Worm (Caenorhabditis elegans) whole organism, L2 larva: ENCODE data around the gene VW02B12L.2.

Experiments
- C34F6.9 ChIP-seq: fragments of 150-350 bp; optimal IDR thresholded peaks from 2 replicates; lab custom pipeline; 2014; ENCODE audit warnings: missing biosample characterization, missing genetic modification characterization
- F13H6.1 ChIP-seq: sonication (generic microtip); optimal IDR thresholded peaks from 2 replicates; lab custom pipeline; 2016; ENCODE audit warnings: missing genetic modification characterization, missing compliant biosample characterization
- Y55F3AM.14 ChIP-seq: fragments of 200-800 bp; sonication (Bioruptor generic); optimal IDR thresholded peaks from 2 replicates; lab custom pipeline; 2018; ENCODE audit warnings: mild to moderate bottlenecking, missing genetic modification characterization, missing compliant biosample characterization
- ZK546.5 ChIP-seq: sonication (generic microtip); optimal IDR thresholded peaks from 2 replicates; lab custom pipeline; 2017; ENCODE audit warnings: missing biosample characterization, missing genetic modification characterization
- alr-1 ChIP-seq: fragments of 150-350 bp; optimal IDR thresholded peaks from 2 replicates; lab custom pipeline; 2014; ENCODE audit warnings: missing biosample characterization, missing genetic modification characterization
- ama-1 ChIP-seq: fragments of 150-350 bp; optimal IDR thresholded peaks from 2 replicates; lab custom pipeline; 2018; ENCODE audit warnings: inconsistent platforms
- blmp-1 ChIP-seq: sonication (generic microtip); optimal IDR thresholded peaks from 2 replicates; lab custom pipeline; 2017; ENCODE audit warnings: missing genetic modification characterization, mild to moderate bottlenecking, missing compliant biosample characterization, antibody characterized with exemption, moderate library complexity; ENCODE audit not compliant: insufficient read depth
- ceh-16 ChIP-seq: fragments of 150-350 bp; optimal IDR thresholded peaks from 2 replicates; lab custom pipeline; 2014; ENCODE audit warnings: missing biosample characterization, missing genetic modification characterization
- ceh-82 ChIP-seq: fragments of 150-350 bp; optimal IDR thresholded peaks from 2 replicates; lab custom pipeline; 2014; ENCODE audit warnings: missing biosample characterization, missing genetic modification characterization
- crh-2 ChIP-seq: sonication (generic microtip); optimal IDR thresholded peaks from 2 replicates; lab custom pipeline; 2017; ENCODE audit warnings: missing biosample characterization, missing genetic modification characterization
- egl-27 ChIP-seq: sonication (generic microtip); optimal IDR thresholded peaks from 3 replicates; lab custom pipeline; 2017; ENCODE audit warnings: missing biosample characterization, missing genetic modification reagents, missing genetic modification characterization
- elt-1 ChIP-seq: fragments of 150-350 bp; optimal IDR thresholded peaks from 2 replicates; lab custom pipeline; 2014; ENCODE audit warnings: missing biosample characterization, missing genetic modification characterization
- elt-3 ChIP-seq: sonication (generic microtip); optimal IDR thresholded peaks from 2 replicates; lab custom pipeline; 2017; ENCODE audit warnings: missing biosample characterization, missing genetic modification characterization
- fos-1 ChIP-seq: fragments of 150-350 bp; optimal IDR thresholded peaks from 2 replicates; lab custom pipeline; 2014; ENCODE audit warnings: missing biosample characterization, missing genetic modification characterization
- gmeb-1 ChIP-seq: fragments of 150-350 bp; optimal IDR thresholded peaks from 2 replicates; lab custom pipeline; 2014; ENCODE audit warnings: missing biosample characterization, missing genetic modification characterization
- lin-11 ChIP-seq: fragments of 150-350 bp; sonication (generic microtip); optimal IDR thresholded peaks from 2 replicates; lab custom pipeline; 2014; ENCODE audit warnings: missing biosample characterization, missing genetic modification characterization, inconsistent platforms, mixed read lengths
- lin-13 ChIP-seq: fragments of 150-350 bp; optimal IDR thresholded peaks from 2 replicates; lab custom pipeline; 2014; ENCODE audit warnings: missing biosample characterization, missing genetic modification reagents, missing genetic modification characterization
- lsy-2 ChIP-seq, 2 experiments: fragments of 150-350 bp in 1 of 2; sonication (generic microtip) in 1 of 2; optimal IDR thresholded peaks; 2 replicates each; lab custom pipeline; 2014 to 2017; ENCODE audit warnings: missing biosample characterization in 2 of 2, missing genetic modification characterization in 2 of 2
- mab-5 ChIP-seq: fragments of 150-350 bp; optimal IDR thresholded peaks from 2 replicates; lab custom pipeline; 2014; ENCODE audit warnings: missing biosample characterization, missing genetic modification characterization
- mdl-1 ChIP-seq, 2 experiments: fragments of 150-350 bp in 1 of 2; sonication (generic microtip) in 1 of 2; optimal IDR thresholded peaks; 2 replicates each; lab custom pipeline; 2017; ENCODE audit warnings: missing biosample characterization in 2 of 2, missing genetic modification characterization in 2 of 2
- nhr-12 ChIP-seq: fragments of 150-350 bp; optimal IDR thresholded peaks from 2 replicates; lab custom pipeline; 2014; ENCODE audit warnings: missing biosample characterization, missing genetic modification characterization
- nhr-129 ChIP-seq: fragments of 150-350 bp; optimal IDR thresholded peaks from 2 replicates; lab custom pipeline; 2014; ENCODE audit warnings: missing biosample characterization, missing genetic modification characterization
- nhr-21 ChIP-seq: fragments of 150-350 bp; optimal IDR thresholded peaks from 2 replicates; lab custom pipeline; 2014; ENCODE audit warnings: missing biosample characterization, missing genetic modification characterization
- nhr-23 ChIP-seq: fragments of 150-350 bp; optimal IDR thresholded peaks from 2 replicates; lab custom pipeline; 2014; ENCODE audit warnings: missing biosample characterization, missing genetic modification reagents, missing genetic modification characterization
- nhr-237 ChIP-seq: fragments of 150-350 bp; optimal IDR thresholded peaks from 2 replicates; lab custom pipeline; 2014; ENCODE audit warnings: missing biosample characterization, missing genetic modification characterization
- nhr-25 ChIP-seq: fragments of 150-350 bp; sonication (generic microtip); optimal IDR thresholded peaks from 3 replicates; lab custom pipeline; 2014; ENCODE audit warnings: missing biosample characterization, missing genetic modification characterization
- nhr-6 ChIP-seq: fragments of 150-350 bp; optimal IDR thresholded peaks from 2 replicates; lab custom pipeline; 2014; ENCODE audit warnings: missing biosample characterization, missing genetic modification characterization
- nhr-77 ChIP-seq: fragments of 150-350 bp; optimal IDR thresholded peaks from 2 replicates; lab custom pipeline; 2014; ENCODE audit warnings: missing biosample characterization, missing genetic modification characterization
- peb-1 ChIP-seq: fragments of 150-350 bp; optimal IDR thresholded peaks from 2 replicates; lab custom pipeline; 2014; ENCODE audit warnings: missing biosample characterization, missing genetic modification characterization
- sem-4 ChIP-seq: fragments of 150-350 bp; optimal IDR thresholded peaks from 2 replicates; lab custom pipeline; 2014; ENCODE audit warnings: missing biosample characterization, missing genetic modification reagents, missing genetic modification characterization
- sma-3 ChIP-seq: sonication (generic microtip); optimal IDR thresholded peaks from 2 replicates; lab custom pipeline; 2016; ENCODE audit warnings: missing genetic modification reagents, missing genetic modification characterization, missing compliant biosample characterization
- sma-9 ChIP-seq, 2 experiments: fragments of 150-350 bp in 1 of 2; sonication (generic microtip) in 1 of 2; optimal IDR thresholded peaks; 2 replicates each; lab custom pipeline; 2014 to 2016; ENCODE audit warnings: missing genetic modification characterization in 2 of 2, mild to moderate bottlenecking in 1 of 2, missing biosample characterization in 1 of 2, missing compliant biosample characterization in 1 of 2, missing genetic modification reagents in 1 of 2, moderate library complexity in 1 of 2
- snpc-4 ChIP-seq: fragments of 150-350 bp; optimal IDR thresholded peaks from 2 replicates; lab custom pipeline; 2014; ENCODE audit warnings: missing biosample characterization, missing genetic modification characterization
- unc-39 ChIP-seq: fragments of 150-350 bp; optimal IDR thresholded peaks from 2 replicates; lab custom pipeline; 2014; ENCODE audit warnings: missing biosample characterization, missing genetic modification characterization
- unc-55 ChIP-seq: fragments of 150-350 bp; sonication (generic microtip); optimal IDR thresholded peaks from 3 replicates; lab custom pipeline; 2014; ENCODE audit warnings: missing biosample characterization, missing genetic modification reagents, missing genetic modification characterization
- zag-1 ChIP-seq: fragments of 150-350 bp; optimal IDR thresholded peaks from 2 replicates; lab custom pipeline; 2014; ENCODE audit warnings: missing biosample characterization, missing genetic modification characterization
- ztf-11 ChIP-seq: sonication (generic microtip); optimal IDR thresholded peaks from 2 replicates; lab custom pipeline; 2017; ENCODE audit warnings: missing biosample characterization, missing genetic modification characterization

The VW02B12L.2 gene

ce11 chrII:11473525-11474181 is 33.5 kb upstream of the VW02B12L.2 start, which contains the start of the genes metl-1 and W02B12.11 (continued):
- TF ChIP-seq F13H6.1 (peak; percentile 89), nhr-77 (tag; lab: Kevin White, UChicago) (no peak), unc-55 (GFP tag; lab: Kevin White, UChicago) (peak; percentile 87), snpc-4 (tag; lab: Kevin White, UChicago) (peak; percentile 77), ztf-11 (tag; lab: Kevin White, UChicago) (no peak), Y55F3AM.14 (GFP tag; lab: Kevin White, UChicago) (peak; percentile 29), nhr-12 (no peak), gmeb-1 (peak; percentile 87), blmp-1 (tag; lab: Kevin White, UChicago) (peak; percentile 68), unc-39 (tag; lab: Kevin White, UChicago) (no peak), nhr-23 (tag; lab: Kevin White, UChicago) (no peak), elt-1 (tag; lab: Kevin White, UChicago) (no peak), mab-5 (tag; lab: Kevin White, UChicago) (peak; percentile 68), nhr-6 (peak; percentile 38), ceh-16 (tag; lab: Kevin White, UChicago) (peak; percentile 21), nhr-237 (tag; lab: Kevin White, UChicago) (no peak), ceh-82 (tag; lab: Kevin White, UChicago) (no peak), alr-1 (tag; lab: Kevin White, UChicago) (no peak), sem-4 (tag; lab: Kevin White, UChicago) (peak; percentile 88)
- TF ChIP-seq, all 48 proteins: peak for 25

ce11 chrII:11472542-11472941 is 32.4 kb upstream of the VW02B12L.2 start:
- TF ChIP-seq lsy-2 (tag; optimal IDR thresholded peaks at IDR 0.05; lab: Kevin White, UChicago) (peak in 1 of 2 experiments; percentile 23), nhr-25 (tag; lab: Kevin White, UChicago) (peak; percentile 62), nhr-21 (tag; lab: Kevin White, UChicago) (peak; percentile 79), alr-1 (tag; lab: Kevin White, UChicago) (no peak), fos-1 (tag; lab: Kevin White, UChicago) (peak; percentile 81), crh-2 (peak; percentile 42), F13H6.1 (no peak), mdl-1 (tag; optimal IDR thresholded peaks at IDR 0.05; lab: Kevin White, UChicago) (peak in 1 of 2 experiments; percentile 55), ZK546.5 (tag; lab: Kevin White, UChicago) (no peak), sma-3 (GFP tag; lab: Kevin White, UChicago) (peak; percentile 53), C34F6.9 (tag; lab: Kevin White, UChicago) (peak; percentile 21), blmp-1 (tag; lab: Kevin White, UChicago) (peak; percentile 95), lin-11 (tag; lab: Kevin White, UChicago) (no peak), ama-1 (lab: Kevin White, UChicago) (no peak), nhr-129 (tag; lab: Kevin White, UChicago) (peak; percentile 36), mab-5 (tag; lab: Kevin White, UChicago) (no peak), gmeb-1 (peak; percentile 25), lin-13 (no peak), sma-9 (GFP tag; optimal IDR thresholded peaks at IDR 0.05; lab: Kevin White, UChicago) (peak; percentile 80), sma-9 (tag; optimal IDR thresholded peaks at IDR 0.05; lab: Kevin White, UChicago) (no peak), Y55F3AM.14 (GFP tag; lab: Kevin White, UChicago) (no peak), sem-4 (tag; lab: Kevin White, UChicago) (peak; percentile 21)

ce11 chrII:11471916-11472315 is 31.8 kb upstream of the VW02B12L.2 start, which contains the start of gene mfn-1:
Gene mfn-1 (minus strand): TSS chrII:11472016.
- no peak for TF ChIP-seq egl-27
- TF ChIP-seq peb-1 (tag; lab: Kevin White, UChicago): no peak
- TF ChIP-seq unc-39 (tag; lab: Kevin White, UChicago): no peak
- no peak for TF ChIP-seq ama-1 (lab: Kevin White, UChicago)
- no peak for TF ChIP-seq gmeb-1
- TF ChIP-seq nhr-6: no peak
- TF ChIP-seq nhr-21 (tag; lab: Kevin White, UChicago): no peak
- no peak for TF ChIP-seq ceh-16 (tag; lab: Kevin White, UChicago)
- TF ChIP-seq blmp-1 (tag; lab: Kevin White, UChicago): no peak
- no peak for TF ChIP-seq fos-1 (tag; lab: Kevin White, UChicago)
- no peak for TF ChIP-seq zag-1 (tag; lab: Kevin White, UChicago)
- TF ChIP-seq elt-3: no peak
- no peak for TF ChIP-seq sma-3 (GFP tag; lab: Kevin White, UChicago)
